Fruit fly (Drosophila melanogaster): ENCODE results near the gene CG34328.

Gene CG34328

dm6 chrX:18409938-18410337 lies 10.1 kb upstream of the CG34328 start, which contains the start of gene Nt5b (continued):
- TF ChIP-seq stwl (tag; optimal IDR thresholded peaks at IDR 0.05) (peak; percentile 66), zf30C (GFP tag; optimal IDR thresholded peaks at IDR 0.05) (no peak), H2.0 (GFP tag; IDR thresholded peaks at IDR 0.05) (no peak), Optix (GFP tag; IDR thresholded peaks at IDR 0.05) (no peak), Dll (GFP tag; IDR thresholded peaks at IDR 0.05; ENCODE audit: partially characterized antibody) (peak; percentile 55; the same call in 1 of the 4 replicates), CG34224 (GFP tag; IDR thresholded peaks at IDR 0.05; ENCODE audit: partially characterized antibody) (peak; percentile 15; the same call in 1 of the 3 replicates), CG2120 (GFP tag; optimal IDR thresholded peaks at IDR 0.05) (no peak), Fer3 (tag; optimal IDR thresholded peaks at IDR 0.05) (no peak), Dref (GFP tag; IDR thresholded peaks at IDR 0.05) (peak; percentile 60), tna (GFP tag; IDR thresholded peaks at IDR 0.05; ENCODE audit: partially characterized antibody) (peak; percentile 23; the same call in 1 of the 2 replicates), zen2 (GFP tag; IDR thresholded peaks at IDR 0.05; ENCODE audit: partially characterized antibody) (0 out of 3 replicates have a peak, but pooled peaks have one; percentile 24), cato (GFP tag; optimal IDR thresholded peaks at IDR 0.05; ENCODE audit: borderline replicate concordance) (no peak), Oli (tag; optimal IDR thresholded peaks at IDR 0.05) (no peak), CG8290 (GFP tag; optimal IDR thresholded peaks at IDR 0.05) (peak; percentile 28), CG8290 (tag; optimal IDR thresholded peaks at IDR 0.05) (peak in 1 of 2 experiments; percentile 4), CG6791 (GFP tag; IDR thresholded peaks at IDR 0.05; ENCODE audit: partially characterized antibody) (peak; percentile 65; the same call in 1 of the 3 replicates), Scr (GFP tag; IDR thresholded peaks at IDR 0.05; ENCODE audit: partially characterized antibody) (peak; percentile 36; the same call in 1 of the 2 replicates), NK7.1 (GFP tag; optimal IDR thresholded peaks at IDR 0.05) (no peak), Xbp1 (GFP tag; optimal IDR thresholded peaks at IDR 0.05) (no peak), Hr39 (optimal IDR thresholded peaks at IDR 0.05) (no peak), toy (GFP tag; IDR thresholded peaks at IDR 0.05) (no peak), CG12071 (GFP tag; optimal IDR thresholded peaks at IDR 0.05) (no peak), ssp (GFP tag; IDR thresholded peaks at IDR 0.05) (no peak), BtbVII (GFP tag; optimal IDR thresholded peaks at IDR 0.05) (no peak), bbx (GFP tag; IDR thresholded peaks at IDR 0.05; ENCODE audit: partially characterized antibody) (peak; percentile 31; the same call in 1 of the 2 replicates), CG9797 (GFP tag; optimal IDR thresholded peaks at IDR 0.05) (no peak), BEAF-32 (GFP tag; optimal IDR thresholded peaks at IDR 0.05) (peak; percentile 25), Atf3 (GFP tag; optimal IDR thresholded peaks at IDR 0.05) (no peak), D19A (tag; optimal IDR thresholded peaks at IDR 0.05) (no peak), CG14050 (GFP tag; IDR thresholded peaks at IDR 0.05) (no peak), knrl (GFP tag; IDR thresholded peaks at IDR 0.05; ENCODE audit: partially characterized antibody) (peak; percentile 34; the same call in 1 of the 3 replicates), CG2116 (GFP tag; optimal IDR thresholded peaks at IDR 0.05) (peak; percentile 15), CoRest (tag; optimal IDR thresholded peaks at IDR 0.05) (no peak), CG2199 (GFP tag; IDR thresholded peaks at IDR 0.05) (no peak), CG16815 (GFP tag; optimal IDR thresholded peaks at IDR 0.05) (no peak), CG10366 (GFP tag; IDR thresholded peaks at IDR 0.05) (no peak), Bgb (GFP tag; IDR thresholded peaks at IDR 0.05; ENCODE audit: partially characterized antibody) (0 out of 2 replicates have a peak, but pooled peaks have one; percentile 13), CG17385 (GFP tag; optimal IDR thresholded peaks at IDR 0.05) (peak; percentile 88), psq (GFP tag; optimal IDR thresholded peaks at IDR 0.05) (peak; percentile 45), sna (GFP tag; IDR thresholded peaks at IDR 0.05; ENCODE audit: partially characterized antibody) (peak; percentile 19; the same call in 1 of the 2 replicates), vnd (GFP tag; IDR thresholded peaks at IDR 0.05; ENCODE audit: partially characterized antibody) (0 out of 3 replicates have a peak, but pooled peaks have one; percentile 46), HLH4C (GFP tag; IDR thresholded peaks at IDR 0.05; ENCODE audit: partially characterized antibody) (peak; percentile 15; the same call in 1 of the 3 replicates)

Measured in whole organism, embryonic.